Fruit fly (Drosophila melanogaster) whole organism, wandering third instar larva: ENCODE data around the gene CG4367.

Experiments used
- Dif ChIP-seq: fragments of 200-275, 200-300 bp; sonication (Bioruptor generic); optimal IDR thresholded peaks from 2 replicates; lab custom pipeline; 2018; ENCODE audit warnings: missing biosample characterization, missing genetic modification characterization; ENCODE audit not compliant: partially characterized antibody
- OdsH ChIP-seq: fragments of 200-800 bp; sonication (Bioruptor generic); optimal IDR thresholded peaks from 2 replicates; lab custom pipeline; 2016; ENCODE audit warnings: missing biosample characterization, mild to moderate bottlenecking, missing genetic modification characterization
- ey ChIP-seq: fragments of 200-800 bp; sonication (Bioruptor generic); optimal IDR thresholded peaks from 2 replicates; lab custom pipeline; 2016; ENCODE audit warnings: missing biosample characterization, missing genetic modification characterization
- fru ChIP-seq: fragments of 200-800 bp; sonication (Bioruptor generic); optimal IDR thresholded peaks from 3 replicates; lab custom pipeline; 2016; ENCODE audit warnings: missing biosample characterization, mild to moderate bottlenecking, missing genetic modification characterization
- rgr ChIP-seq: fragments of 200-800 bp; sonication (Bioruptor generic); optimal IDR thresholded peaks from 3 replicates; lab custom pipeline; 2016; ENCODE audit warnings: missing biosample characterization, mild to moderate bottlenecking, missing genetic modification characterization

DNA sequence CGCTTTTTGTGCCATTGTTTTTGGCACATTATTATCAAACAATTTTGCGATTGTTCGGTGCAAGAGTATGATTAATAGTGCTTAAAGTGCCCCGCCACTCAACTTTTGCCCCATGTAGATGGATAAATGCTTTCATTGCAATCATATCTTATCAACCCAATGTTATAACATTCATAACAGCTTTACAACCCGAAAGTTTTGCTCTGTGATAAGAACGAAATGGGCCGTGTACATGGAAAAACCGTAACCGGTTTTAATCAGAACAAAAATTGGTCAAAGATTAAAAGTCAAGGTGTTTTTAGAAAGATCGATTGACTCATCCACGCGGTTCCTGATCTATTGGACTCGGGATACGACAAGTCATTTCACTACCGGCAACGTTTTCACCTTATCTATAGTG is 11.8 kb upstream of the CG4367 start:
- no peak for TF ChIP-seq OdsH (GFP tag; lab: Kevin White, UChicago)
- no peak for TF ChIP-seq fru (GFP tag; lab: Kevin White, UChicago)
- TF ChIP-seq Dif (GFP tag; lab: Kevin White, UChicago) = no peak
- no peak for TF ChIP-seq ey (GFP tag; lab: Kevin White, UChicago)
- no peak for TF ChIP-seq rgr (GFP tag; lab: Kevin White, UChicago)
